Fruit fly (Drosophila melanogaster) whole organism, larva: Measurements from ENCODE around the gene by.

Experiments used
- noc ChIP-seq: fragments of 200-800 bp; sonication (Bioruptor generic); optimal IDR thresholded peaks from 3 replicates; lab custom pipeline; 2019; ENCODE audit warnings: missing biosample characterization, mild to moderate bottlenecking, missing genetic modification characterization, moderate library complexity

by gene

dm6 chr3R:9555334-9555974 is 22.6 kb upstream of the by start, which contains the start of the genes CG9386 and BckdhA:
TSS of gene CG9386 (minus strand) at chr3R:9555408.
TSS of gene BckdhA (plus strand) at chr3R:9555785.
- TF ChIP-seq noc (tag; lab: Kevin White, UChicago), result peak; percentile 50

DNA sequence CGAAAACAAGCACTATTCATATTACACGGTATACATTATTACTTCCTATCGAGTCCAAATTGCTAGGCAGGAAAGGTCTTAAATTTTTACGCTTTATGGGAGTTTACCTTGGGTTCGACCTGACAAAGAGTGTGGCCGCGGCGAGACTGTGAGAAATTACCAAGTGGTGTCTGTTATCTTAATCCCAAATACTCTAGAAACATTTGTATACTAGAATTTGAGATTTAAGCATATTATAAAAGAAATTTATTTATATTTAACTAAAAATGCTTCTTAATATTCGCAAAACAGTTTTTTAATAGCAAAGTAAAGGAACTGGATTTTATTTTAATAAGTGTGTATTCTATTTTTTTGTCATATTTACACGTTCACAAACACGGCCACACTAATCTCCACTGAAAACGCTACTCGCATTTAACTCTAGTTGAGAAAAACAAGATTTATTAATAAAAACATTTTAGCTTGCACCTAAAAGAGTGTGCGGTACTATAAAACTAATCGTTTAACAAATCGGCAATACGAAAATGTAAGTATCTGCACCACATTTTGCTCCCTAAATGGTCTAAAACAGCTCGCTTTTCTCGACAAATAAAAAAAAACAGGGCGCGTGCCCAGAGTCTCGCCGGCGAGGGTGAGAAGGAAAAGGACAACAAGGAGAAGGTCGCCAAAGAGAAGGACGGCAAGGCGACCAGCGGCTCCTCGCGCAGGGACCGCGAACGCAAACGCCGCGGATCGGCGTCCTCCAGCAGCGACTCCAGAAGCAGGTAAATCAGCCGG is 19.0 kb upstream of the by start, which contains the start of the genes mura and RnpS1:
mura (minus strand) TSS at position 148 of the 777 bp plus-strand sequence.
RnpS1 (plus strand) TSS at position 376 of the 777 bp plus-strand sequence.
- peak; percentile 61 for TF ChIP-seq noc (tag; lab: Kevin White, UChicago)

dm6 chr3R:9551013-9551658 is 18.3 kb upstream of the by start:
- TF ChIP-seq noc (tag; lab: Kevin White, UChicago), result no peak

- TF ChIP-seq noc (tag; lab: Kevin White, UChicago), result no peak
These were observed 17.6 kb upstream of the by start for dm6 chr3R:9550265-9551012.

- TF ChIP-seq noc (tag; lab: Kevin White, UChicago), result no peak
These were observed 16.0 kb upstream of the by start for dm6 chr3R:9548769-9549168.

DNA sequence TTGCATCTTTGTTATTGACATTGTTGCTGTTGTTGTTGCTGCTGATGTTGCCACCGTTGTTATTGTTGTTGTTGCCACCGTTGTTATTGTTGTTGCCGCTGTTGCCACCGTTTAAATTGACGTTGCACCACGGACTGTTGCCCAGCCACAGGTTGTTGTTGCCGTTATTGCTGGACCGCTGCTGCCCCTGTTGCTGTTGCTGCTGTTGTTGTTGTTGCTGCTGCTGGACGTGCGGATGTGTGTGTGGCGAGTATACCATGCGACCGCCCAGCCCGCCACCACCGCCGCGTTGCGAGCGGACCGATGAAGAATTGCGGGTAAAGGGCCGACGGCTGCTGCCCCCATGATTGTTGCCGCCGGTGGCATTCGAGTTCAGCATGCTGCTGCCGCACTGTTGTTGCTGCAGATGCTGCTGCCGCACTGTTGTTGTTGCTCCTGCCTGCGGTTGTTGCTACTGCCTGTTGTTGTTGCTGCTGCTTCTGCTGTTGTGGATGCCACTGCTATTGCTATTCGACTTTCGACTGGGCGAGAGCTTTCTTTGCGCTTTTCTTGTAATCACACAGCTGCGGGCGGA is 14.1 kb upstream of the by start:
- no peak for TF ChIP-seq noc (tag; lab: Kevin White, UChicago)

DNA sequence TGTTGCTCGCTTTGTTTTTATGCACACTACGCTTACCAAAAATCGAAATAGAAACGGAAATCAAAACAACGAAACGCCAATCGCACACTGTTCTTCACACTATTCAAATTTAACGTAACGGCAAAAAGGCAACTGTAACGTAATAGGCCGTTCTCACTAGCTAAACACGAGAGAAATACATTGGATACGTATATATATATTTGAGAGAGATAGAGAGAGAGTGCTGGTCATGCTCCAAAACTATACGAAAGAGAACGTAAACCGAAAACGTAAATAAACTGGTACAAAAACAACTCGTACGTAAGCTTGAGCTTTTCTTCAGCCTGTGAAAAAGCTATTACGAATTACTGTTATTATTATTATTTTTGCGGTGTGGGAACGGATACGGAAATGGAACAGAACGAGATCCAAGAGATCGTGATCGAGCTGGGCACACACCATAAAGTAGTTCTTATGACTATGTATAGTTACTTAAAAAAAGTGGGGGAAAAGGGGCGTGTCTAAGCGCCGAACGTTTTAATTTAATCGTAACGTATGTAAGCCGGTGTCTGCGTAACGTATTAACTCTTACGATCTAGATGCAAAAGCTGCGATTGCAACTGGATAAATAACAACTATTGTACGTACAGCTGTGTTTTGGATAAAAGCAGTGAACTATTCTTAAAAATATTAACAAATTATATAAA is 10.8 kb upstream of the by start:
- TF ChIP-seq noc (tag; lab: Kevin White, UChicago), result no peak

dm6 chr3R:9534595-9535217 is 1.9 kb upstream of the by start:
- TF ChIP-seq noc (tag; lab: Kevin White, UChicago), result no peak

DNA sequence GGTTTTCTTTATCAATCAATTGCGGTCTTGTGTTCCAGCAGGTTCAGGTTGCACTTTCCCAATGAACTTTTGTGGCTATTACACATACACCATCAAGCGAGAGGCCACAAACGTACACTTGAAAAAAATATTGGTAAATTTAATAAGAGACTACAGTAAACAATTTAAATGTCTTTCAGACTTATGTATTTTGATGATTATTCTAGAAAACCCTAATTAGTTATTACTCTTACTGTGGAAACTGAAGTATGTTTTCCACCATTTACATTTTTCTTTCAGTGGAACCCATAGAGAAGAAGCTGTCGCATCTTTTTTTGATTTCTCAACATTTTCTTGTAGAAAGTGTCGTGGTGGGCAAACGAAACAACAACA is 1.3 kb upstream of the by start:
- TF ChIP-seq noc (tag; lab: Kevin White, UChicago), result peak; percentile 79

DNA sequence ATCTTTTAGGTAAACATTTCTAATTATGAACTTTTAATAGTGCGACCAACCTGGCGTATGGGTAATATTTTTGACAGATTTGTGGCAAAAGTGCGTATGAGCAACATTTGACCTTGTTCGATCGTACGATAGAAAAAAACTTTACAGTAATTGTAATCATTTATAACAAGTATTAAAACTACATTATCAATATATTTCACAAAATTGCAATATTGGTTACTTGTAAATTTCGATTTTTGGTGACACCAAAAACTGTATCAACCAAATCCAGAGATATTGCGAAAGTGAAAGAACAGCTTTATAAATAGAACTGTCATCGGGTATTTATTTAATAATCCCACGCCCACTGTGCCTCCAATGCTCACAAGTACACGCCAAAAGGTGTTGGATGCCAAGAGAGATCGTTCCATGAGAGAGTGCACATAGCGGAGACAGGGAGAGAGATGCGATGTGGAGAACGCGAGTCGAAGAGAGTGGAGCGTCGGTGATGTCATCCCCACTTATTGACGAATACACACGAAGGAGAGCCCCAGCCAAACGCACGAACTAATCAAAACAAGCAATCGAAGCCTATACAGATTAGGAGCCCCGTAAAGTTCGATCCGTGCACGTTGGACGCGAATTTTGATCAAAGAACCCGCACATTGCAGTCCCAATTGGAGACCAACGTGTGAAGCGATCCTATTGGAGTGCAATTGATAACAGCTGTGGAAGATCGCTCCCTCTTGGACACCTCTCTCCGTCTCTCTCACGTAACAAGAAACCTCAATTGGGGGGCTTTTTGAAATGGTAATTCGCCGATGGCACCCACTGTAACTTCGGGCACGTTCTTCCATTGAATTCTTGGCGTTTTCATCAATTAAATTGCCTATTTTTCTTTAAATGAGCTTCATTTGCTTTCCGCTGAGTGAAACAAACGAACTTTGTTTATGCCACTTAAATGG is 642 bp upstream of the by start:
- TF ChIP-seq noc (tag; lab: Kevin White, UChicago), result peak; percentile 98

DNA sequence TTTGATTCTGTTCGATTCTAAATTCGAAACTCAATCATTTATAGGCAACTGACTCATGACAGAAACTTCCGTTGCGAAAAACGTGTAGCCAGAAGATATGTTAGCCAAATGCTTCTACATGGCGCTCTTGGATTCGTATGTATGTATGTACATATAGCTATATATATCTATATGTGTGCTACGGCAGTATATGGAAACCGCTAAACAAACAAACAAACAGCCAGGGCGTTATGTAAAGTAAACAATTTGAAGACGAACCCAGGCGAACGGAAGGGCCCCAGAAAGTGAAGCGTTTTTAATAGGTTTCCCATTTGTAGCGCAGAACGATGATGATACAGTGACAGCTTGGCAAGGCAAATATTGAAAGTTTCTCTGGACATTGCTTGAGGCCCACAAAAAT is 2.9 kb downstream of the by start:
- no peak for TF ChIP-seq noc (tag; lab: Kevin White, UChicago)

dm6 chr3R:9529387-9529897 is 3.4 kb downstream of the by start:
- no peak for TF ChIP-seq noc (tag; lab: Kevin White, UChicago)
